Fruit fly (Drosophila melanogaster): ENCODE results near the gene CG33939.

DNA sequence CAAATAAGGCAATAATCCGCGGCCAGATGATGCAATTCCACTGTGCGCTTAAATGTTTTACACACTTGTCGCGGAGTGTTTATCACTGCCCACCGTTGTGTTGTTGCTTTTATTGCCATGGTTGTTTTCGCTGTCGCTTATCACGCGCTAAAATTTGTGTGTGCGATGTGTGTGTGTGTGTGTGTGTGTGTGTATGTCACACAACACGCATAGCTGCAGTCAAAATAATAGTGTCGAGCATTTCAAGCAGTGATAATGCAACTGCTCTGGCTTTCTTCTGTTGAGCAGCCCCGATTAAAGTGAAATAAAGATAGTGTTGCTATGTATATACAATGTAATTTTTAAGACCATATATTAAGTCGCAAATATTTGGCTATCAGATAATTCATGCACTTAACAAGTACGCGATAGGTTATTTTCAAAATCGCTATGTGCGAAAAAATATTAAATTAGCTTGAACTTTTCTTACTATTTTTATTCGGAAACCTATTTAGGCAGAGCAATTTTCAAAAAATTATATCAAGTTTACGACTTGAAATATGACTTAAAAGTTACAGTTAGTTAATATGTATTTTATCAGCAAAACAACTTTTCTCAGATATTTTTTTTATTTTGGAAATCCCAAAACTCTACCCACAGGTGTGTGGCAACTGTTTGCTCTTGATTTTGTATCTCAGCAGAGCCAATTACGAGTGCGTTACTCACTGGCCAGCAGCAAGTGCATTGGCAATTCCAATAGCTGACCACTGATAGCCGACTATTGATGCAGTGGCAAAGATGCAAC is 8.4 kb downstream of the CG33939 start:
- TF ChIP-seq h (optimal IDR thresholded peaks at IDR 0.05) (no peak), psq (optimal IDR thresholded peaks at IDR 0.05) (no peak), Sin3A (optimal IDR thresholded peaks at IDR 0.05) (no peak), insv (optimal IDR thresholded peaks at IDR 0.05) (no peak)

Data from Kc167 (cell line).